Worm (Caenorhabditis elegans): ENCODE results near the gene wah-1.

wah-1 gene

ce11 chrIII:12015611-12016010, 25.6 kb downstream of the wah-1 start:
- TF ChIP-seq W03F9.2 (tag; optimal IDR thresholded peaks at IDR 0.05) = no peak
- no peak for TF ChIP-seq dao-5 (tag; optimal IDR thresholded peaks at IDR 0.05)
- no peak for TF ChIP-seq him-1 (tag; optimal IDR thresholded peaks at IDR 0.05)

ce11 chrIII:12017999-12018398, 28.0 kb downstream of the wah-1 start:
- TF ChIP-seq dao-5 (tag; optimal IDR thresholded peaks at IDR 0.05) (no peak), W03F9.2 (tag; optimal IDR thresholded peaks at IDR 0.05) (no peak), him-1 (tag; optimal IDR thresholded peaks at IDR 0.05) (no peak)

DNA sequence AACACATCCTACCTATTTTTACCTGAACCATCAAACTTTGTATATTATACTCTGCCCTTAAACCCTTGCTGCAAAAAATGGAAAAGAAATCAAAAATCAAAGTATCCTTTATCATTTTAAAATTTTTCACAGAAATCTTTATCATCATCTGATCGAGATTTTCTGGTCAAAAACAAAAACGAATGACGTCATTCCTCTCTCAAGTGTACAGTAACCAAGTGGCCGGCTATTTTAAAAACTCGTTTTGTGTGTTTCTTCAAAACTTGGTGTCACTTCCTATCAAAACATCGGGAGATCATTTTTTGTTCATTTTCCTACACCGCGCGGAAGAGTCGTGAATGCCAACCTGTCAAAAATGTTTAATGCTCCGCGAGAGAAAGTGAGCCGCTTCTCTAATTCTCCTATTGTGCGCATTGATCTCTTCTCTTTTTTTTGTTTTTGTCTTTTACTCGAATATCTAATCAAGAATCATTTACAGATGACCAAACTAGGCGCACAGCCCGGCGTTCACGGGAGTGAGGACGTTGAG, 30.2 kb downstream of the wah-1 start, which contains the start of gene brp-1:
TSS of gene brp-1 (plus strand) at position 479 of the 529 bp plus-strand sequence.
- TF ChIP-seq W03F9.2 (tag; optimal IDR thresholded peaks at IDR 0.05) = no peak
- TF ChIP-seq him-1 (tag; optimal IDR thresholded peaks at IDR 0.05) = no peak
- no peak for TF ChIP-seq dao-5 (tag; optimal IDR thresholded peaks at IDR 0.05)

- TF ChIP-seq dao-5 (tag; optimal IDR thresholded peaks at IDR 0.05) (no peak), him-1 (tag; optimal IDR thresholded peaks at IDR 0.05) (no peak), W03F9.2 (tag; optimal IDR thresholded peaks at IDR 0.05) (no peak)
Observed at ce11 chrIII:12022281-12022680, 32.3 kb downstream of the wah-1 start.

DNA sequence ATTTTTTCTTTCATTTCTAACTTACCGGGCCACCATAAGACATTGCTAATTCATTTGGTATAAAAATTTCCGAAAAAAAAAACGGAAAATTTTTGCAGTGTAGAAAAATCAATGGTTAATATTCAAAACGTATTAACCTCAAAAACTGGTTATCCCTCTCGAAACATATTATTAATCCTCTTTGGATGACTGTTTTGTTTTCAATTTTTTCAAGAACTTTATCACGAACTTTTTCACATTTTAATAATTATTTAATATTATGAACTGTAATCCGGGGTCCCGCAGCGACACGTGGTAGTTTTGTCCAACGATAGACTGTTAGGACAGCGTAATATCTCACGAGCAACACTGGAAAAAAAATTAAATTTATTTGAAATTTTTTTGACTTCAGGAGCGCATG, 38.8 kb downstream of the wah-1 start, which contains the start of gene Y79H2A.12:
TSS of gene Y79H2A.12 (minus strand) at position 101 of the 400 bp plus-strand sequence.
- TF ChIP-seq him-1 (tag; optimal IDR thresholded peaks at IDR 0.05) (no peak), dao-5 (tag; optimal IDR thresholded peaks at IDR 0.05) (no peak), W03F9.2 (tag; optimal IDR thresholded peaks at IDR 0.05) (no peak)

ce11 chrIII:12030669-12031068, 40.7 kb downstream of the wah-1 start, which contains the start of gene Y79H2A.2:
TSS of gene Y79H2A.2 (minus strand) at chrIII:12030769.
- TF ChIP-seq W03F9.2 (tag; optimal IDR thresholded peaks at IDR 0.05) (no peak), him-1 (tag; optimal IDR thresholded peaks at IDR 0.05) (no peak), dao-5 (tag; optimal IDR thresholded peaks at IDR 0.05) (no peak)

- no peak for TF ChIP-seq dao-5 (tag; optimal IDR thresholded peaks at IDR 0.05)
- no peak for TF ChIP-seq him-1 (tag; optimal IDR thresholded peaks at IDR 0.05)
- TF ChIP-seq W03F9.2 (tag; optimal IDR thresholded peaks at IDR 0.05) = no peak
Observed at ce11 chrIII:12033259-12033658, 43.3 kb downstream of the wah-1 start.

ce11 chrIII:12034311-12034710, 44.3 kb downstream of the wah-1 start:
- TF ChIP-seq W03F9.2 (tag; optimal IDR thresholded peaks at IDR 0.05) (no peak), dao-5 (tag; optimal IDR thresholded peaks at IDR 0.05) (no peak), him-1 (tag; optimal IDR thresholded peaks at IDR 0.05) (no peak)

DNA sequence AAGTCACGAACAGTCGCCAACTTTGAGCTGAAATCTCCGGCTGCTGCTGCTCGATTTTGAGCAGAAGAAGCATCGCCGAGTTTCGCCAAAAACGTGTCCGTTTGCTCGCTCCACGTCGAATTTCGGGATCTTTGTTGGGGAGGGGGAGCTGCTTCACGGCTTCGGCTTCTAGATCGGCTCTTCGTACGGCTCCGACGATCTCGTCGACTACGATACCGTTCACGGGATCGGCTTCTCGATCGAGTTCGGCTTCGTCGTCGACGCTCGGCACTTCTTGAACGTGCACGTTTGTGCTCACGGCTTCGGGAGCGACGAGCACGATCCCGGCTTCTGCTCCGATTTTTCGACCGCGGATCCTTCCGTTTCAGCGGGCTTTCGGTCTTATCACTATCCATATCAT, 47.2 kb downstream of the wah-1 start:
- TF ChIP-seq dao-5 (tag; optimal IDR thresholded peaks at IDR 0.05) = no peak

ce11 chrIII:12040999-12041398, 51.0 kb downstream of the wah-1 start, which contains the start of gene Y79H2A.4:
TSS of gene Y79H2A.4 (plus strand) at chrIII:12041299.
- no peak for TF ChIP-seq W03F9.2 (tag; optimal IDR thresholded peaks at IDR 0.05)
- no peak for TF ChIP-seq him-1 (tag; optimal IDR thresholded peaks at IDR 0.05)
- no peak for TF ChIP-seq dao-5 (tag; optimal IDR thresholded peaks at IDR 0.05)
